Worm (Caenorhabditis elegans) whole organism, young adult: Measurements from ENCODE around the gene str-168.

ENCODE experiments used
- B0336.3 ChIP-seq: fragments of 200-800 bp; sonication (Bioruptor generic); IDR thresholded peaks from 2 replicates; pipeline ENCODE4 v1.3.6; 2022; ENCODE audit warnings: missing genetic modification characterization, missing compliant biosample characterization
- F22D6.2 ChIP-seq: sonication (generic microtip); optimal IDR thresholded peaks from 2 replicates; lab custom pipeline; 2016; ENCODE audit warnings: mild to moderate bottlenecking, missing genetic modification characterization, missing compliant biosample characterization
- F55B11.4 ChIP-seq: sonication (generic microtip); optimal IDR thresholded peaks from 2 replicates; lab custom pipeline; 2016; ENCODE audit warnings: missing compliant biosample characterization, missing genetic modification characterization, borderline replicate concordance; ENCODE audit not compliant: insufficient read depth
- F57A8.1 ChIP-seq: fragments of 200-800 bp; sonication (Bioruptor generic); optimal IDR thresholded peaks from 2 replicates; lab custom pipeline; 2018; ENCODE audit warnings: mild to moderate bottlenecking, missing genetic modification characterization, moderate library complexity, missing compliant biosample characterization
- akir-1 ChIP-seq: fragments of 200-800 bp; sonication (Bioruptor generic); optimal IDR thresholded peaks from 2 replicates; lab custom pipeline; 2018; ENCODE audit warnings: mild to moderate bottlenecking, missing genetic modification characterization, moderate library complexity, missing compliant biosample characterization
- aptf-3 ChIP-seq: fragments of 200-800 bp; sonication (Bioruptor generic); IDR thresholded peaks from 2 replicates; pipeline ENCODE4 v1.3.6; 2022; ENCODE audit warnings: missing genetic modification characterization, missing compliant biosample characterization
- cebp-1 ChIP-seq, 2 experiments: fragments of 200-800 bp in 1 of 2; sonication (Bioruptor generic) in 1 of 2; sonication (generic microtip) in 1 of 2; IDR thresholded peaks in 1 of 2; optimal IDR thresholded peaks in 1 of 2; 2 replicates each; pipeline versions ENCODE4 v1.3.6 to Lab custom; 2017 to 2022; ENCODE audit warnings: missing compliant biosample characterization in 2 of 2, missing genetic modification characterization in 2 of 2, mild to moderate bottlenecking in 1 of 2, missing genetic modification reagents in 1 of 2, moderate library complexity in 1 of 2
- cebp-2 ChIP-seq: fragments of 200-800 bp; sonication (Bioruptor generic); IDR thresholded peaks from 2 replicates; pipeline ENCODE4 v1.3.6; 2022; ENCODE audit warnings: missing genetic modification characterization, missing compliant biosample characterization
- ceh-100 ChIP-seq: fragments of 200-800 bp; sonication (Bioruptor generic); IDR thresholded peaks from 2 replicates; pipeline ENCODE4 v1.3.6; 2022; ENCODE audit warnings: missing genetic modification reagents, missing genetic modification characterization, missing compliant biosample characterization
- ceh-27 ChIP-seq: fragments of 200-800 bp; sonication (Bioruptor generic); optimal IDR thresholded peaks from 2 replicates; lab custom pipeline; 2018; ENCODE audit warnings: mild to moderate bottlenecking, missing genetic modification characterization, moderate library complexity, missing compliant biosample characterization
- die-1 ChIP-seq: sonication (generic microtip); optimal IDR thresholded peaks from 2 replicates; lab custom pipeline; 2016; ENCODE audit warnings: missing genotype, mild to moderate bottlenecking, missing genetic modification characterization, missing compliant biosample characterization
- dpff-1 ChIP-seq: sonication (generic microtip); optimal IDR thresholded peaks from 2 replicates; lab custom pipeline; 2017; ENCODE audit warnings: mild to moderate bottlenecking, missing genetic modification characterization, missing compliant biosample characterization
- dpl-1 ChIP-seq: fragments of 150-350 bp; optimal IDR thresholded peaks from 2 replicates; lab custom pipeline; 2014; ENCODE audit warnings: missing biosample characterization, missing genetic modification reagents, missing genetic modification characterization
- ets-4 ChIP-seq: fragments of 200-800 bp; sonication (Bioruptor generic); optimal IDR thresholded peaks from 2 replicates; lab custom pipeline; 2018; ENCODE audit warnings: mild to moderate bottlenecking, missing genetic modification characterization, missing compliant biosample characterization
- gei-17 ChIP-seq: fragments of 200-800 bp; sonication (Bioruptor generic); optimal IDR thresholded peaks from 2 replicates; lab custom pipeline; 2018; ENCODE audit warnings: mild to moderate bottlenecking, missing genetic modification characterization, missing compliant biosample characterization
- him-1 ChIP-seq: sonication (generic microtip); optimal IDR thresholded peaks from 2 replicates; lab custom pipeline; 2016; ENCODE audit warnings: missing genotype, missing genetic modification reagents, missing genetic modification characterization, missing compliant biosample characterization
- hrde-1 ChIP-seq: sonication (generic microtip); optimal IDR thresholded peaks from 2 replicates; lab custom pipeline; 2016; ENCODE audit warnings: missing genetic modification characterization, mild to moderate bottlenecking, missing compliant biosample characterization, moderate library complexity, missing genotype, missing genetic modification reagents, borderline replicate concordance
- hsf-1 ChIP-seq: fragments of 200-800 bp; sonication (Bioruptor generic); IDR thresholded peaks from 2 replicates; pipeline ENCODE4 v1.3.6; 2022; ENCODE audit warnings: missing genetic modification reagents, missing genetic modification characterization, missing compliant biosample characterization
- let-526 ChIP-seq: fragments of 200-800 bp; sonication (Bioruptor generic); IDR thresholded peaks from 2 replicates; pipeline ENCODE4 v1.3.6; 2022; ENCODE audit warnings: missing genetic modification reagents, missing genetic modification characterization, missing compliant biosample characterization
- lin-26 ChIP-seq: fragments of 200-800 bp; sonication (Bioruptor generic); IDR thresholded peaks from 2 replicates; pipeline ENCODE4 v1.3.6; 2022; ENCODE audit warnings: missing genetic modification reagents, missing genetic modification characterization, missing compliant biosample characterization
- lin-35 ChIP-seq, 3 experiments: fragments of 150-350 bp in 2 of 3; sonication (generic microtip) in 1 of 3; optimal IDR thresholded peaks; 2 replicates each; lab custom pipeline; 2014 to 2018; ENCODE audit warnings: missing biosample characterization in 3 of 3, missing genetic modification characterization in 3 of 3, missing genetic modification reagents in 3 of 3
- madf-10 ChIP-seq: sonication (generic microtip); optimal IDR thresholded peaks from 2 replicates; lab custom pipeline; 2016; ENCODE audit warnings: mild to moderate bottlenecking, missing genetic modification characterization, missing compliant biosample characterization
- madf-6 ChIP-seq: fragments of 200-800 bp; sonication (Bioruptor generic); IDR thresholded peaks from 2 replicates; pipeline ENCODE4 v1.3.6; 2022; ENCODE audit warnings: missing genetic modification reagents, missing genetic modification characterization, missing compliant biosample characterization
- madf-8 ChIP-seq: fragments of 200-800 bp; sonication (Bioruptor generic); conservative IDR thresholded peaks from 2 replicates; pipeline ENCODE4 v1.3.6; 2022; ENCODE audit warnings: missing genetic modification reagents, missing genetic modification characterization, missing compliant biosample characterization
- mel-28 ChIP-seq: sonication (generic microtip); optimal IDR thresholded peaks from 2 replicates; lab custom pipeline; 2016; ENCODE audit warnings: borderline replicate concordance, mild to moderate bottlenecking, missing genetic modification characterization, missing compliant biosample characterization
- pha-4 ChIP-seq: fragments of 150-350 bp; sonication (generic microtip); optimal IDR thresholded peaks from 2 replicates; lab custom pipeline; 2014; ENCODE audit warnings: missing biosample characterization, missing genetic modification reagents, missing genetic modification characterization
- snpc-1.1 ChIP-seq: sonication (generic microtip); optimal IDR thresholded peaks from 2 replicates; lab custom pipeline; 2017; ENCODE audit warnings: missing genetic modification characterization, mild to moderate bottlenecking, missing compliant biosample characterization, antibody characterized with exemption, moderate library complexity, missing genotype, missing genetic modification reagents; ENCODE audit not compliant: insufficient read depth
- snpc-1.3 ChIP-seq: sonication (generic microtip); optimal IDR thresholded peaks from 2 replicates; lab custom pipeline; 2017; ENCODE audit warnings: missing genetic modification characterization, mild to moderate bottlenecking, missing compliant biosample characterization, antibody characterized with exemption, moderate library complexity, missing genotype, missing genetic modification reagents; ENCODE audit not compliant: insufficient read depth
- tlf-1 ChIP-seq: fragments of 200-800 bp; sonication (Bioruptor generic); optimal IDR thresholded peaks from 2 replicates; lab custom pipeline; 2018; ENCODE audit warnings: mild to moderate bottlenecking, missing genetic modification characterization, missing compliant biosample characterization
- unc-130 ChIP-seq: sonication (generic microtip); optimal IDR thresholded peaks from 2 replicates; lab custom pipeline; 2016; ENCODE audit warnings: missing genetic modification reagents, missing genetic modification characterization, missing compliant biosample characterization
- xnd-1 ChIP-seq: sonication (generic microtip); optimal IDR thresholded peaks from 2 replicates; lab custom pipeline; 2016; ENCODE audit warnings: missing genotype, missing genetic modification reagents, missing genetic modification characterization, missing compliant biosample characterization
- zfh-2 ChIP-seq: fragments of 200-800 bp; sonication (Bioruptor generic); conservative IDR thresholded peaks from 2 replicates; pipeline ENCODE4 v1.3.6; 2022; ENCODE audit warnings: missing genetic modification reagents, missing genetic modification characterization, missing compliant biosample characterization
- ztf-26 ChIP-seq: sonication (generic microtip); optimal IDR thresholded peaks from 2 replicates; lab custom pipeline; 2017; ENCODE audit warnings: missing genetic modification characterization, missing compliant biosample characterization

str-168 gene

ce11 chrIV:4905645-4906135 lies 33.1 kb upstream of the str-168 start, which contains the start of gene T08B6.4:
Gene T08B6.4, plus strand, starts transcription at chrIV:4905695.
- no peak for TF ChIP-seq madf-8
- no peak for TF ChIP-seq lin-35 (GFP tag; optimal IDR thresholded peaks at IDR 0.05; lab: Kevin White, UChicago)
- TF ChIP-seq ets-4 (GFP tag; lab: Kevin White, UChicago): no peak
- no peak for TF ChIP-seq die-1 (tag; lab: Kevin White, UChicago)
- no peak for TF ChIP-seq madf-6 (GFP tag; lab: Robert Waterston, UW)
- no peak for TF ChIP-seq ceh-27
- TF ChIP-seq zfh-2 (GFP tag; lab: Robert Waterston, UW): no peak
- TF ChIP-seq ceh-100 (GFP tag; lab: Robert Waterston, UW): no peak
- TF ChIP-seq lin-26: no peak
- no peak for TF ChIP-seq snpc-1.3 (tag; lab: Kevin White, UChicago)
- no peak for TF ChIP-seq ztf-26
- no peak for TF ChIP-seq hrde-1 (tag; lab: Kevin White, UChicago)
- no peak for TF ChIP-seq xnd-1 (tag; lab: Kevin White, UChicago)
- no peak for TF ChIP-seq dpl-1 (GFP tag; lab: Kevin White, UChicago)

ce11 chrIV:4909039-4909438 lies 29.7 kb upstream of the str-168 start, which contains the start of gene str-159:
Gene str-159, plus strand, starts transcription at chrIV:4909339.
- no peak for TF ChIP-seq die-1 (tag; lab: Kevin White, UChicago)
- no peak for TF ChIP-seq B0336.3 (GFP tag; lab: Robert Waterston, UW)
- no peak for TF ChIP-seq gei-17
- no peak for TF ChIP-seq let-526 (GFP tag; lab: Robert Waterston, UW)
- no peak for TF ChIP-seq madf-10 (tag; lab: Kevin White, UChicago)
- no peak for TF ChIP-seq him-1 (tag; lab: Kevin White, UChicago)
- no peak for TF ChIP-seq aptf-3 (GFP tag; lab: Robert Waterston, UW)
- no peak for TF ChIP-seq hsf-1
- no peak for TF ChIP-seq xnd-1 (tag; lab: Kevin White, UChicago)
- no peak for TF ChIP-seq akir-1 (GFP tag; lab: Kevin White, UChicago)
- TF ChIP-seq tlf-1 (GFP tag; lab: Kevin White, UChicago): no peak
- no peak for TF ChIP-seq snpc-1.1 (tag; lab: Kevin White, UChicago)
- TF ChIP-seq, all 124 proteins: peak for 0

ce11 chrIV:4913090-4913489 lies 25.7 kb upstream of the str-168 start, which contains the start of gene str-156:
Gene str-156, plus strand, starts transcription at chrIV:4913390.
- no peak for TF ChIP-seq cebp-2 (GFP tag; lab: Robert Waterston, UW)
- no peak for TF ChIP-seq F55B11.4 (tag; lab: Kevin White, UChicago)
- TF ChIP-seq unc-130 (GFP tag; lab: Kevin White, UChicago): no peak
- TF ChIP-seq cebp-1 (GFP tag; IDR thresholded peaks at IDR 0.05; lab: Robert Waterston, UW): no peak
- TF ChIP-seq cebp-1 (tag; optimal IDR thresholded peaks at IDR 0.05; lab: Kevin White, UChicago): no peak
- no peak for TF ChIP-seq lin-35 (GFP tag; optimal IDR thresholded peaks at IDR 0.05; lab: Kevin White, UChicago)
- TF ChIP-seq tlf-1 (GFP tag; lab: Kevin White, UChicago): no peak
- TF ChIP-seq mel-28 (tag; lab: Kevin White, UChicago): no peak
- TF ChIP-seq pha-4 (tag; lab: Kevin White, UChicago): no peak
- TF ChIP-seq dpff-1 (tag; lab: Kevin White, UChicago): no peak
- no peak for TF ChIP-seq let-526 (GFP tag; lab: Robert Waterston, UW)
- TF ChIP-seq F57A8.1 (GFP tag; lab: Kevin White, UChicago): no peak
- no peak for TF ChIP-seq F22D6.2
